Fruit fly (Drosophila melanogaster): ENCODE data around the gene fu.

fu gene

dm6 chrX:18657502-18657947, at the start of gene fu (continued):
- TF ChIP-seq esg (GFP tag; conservative IDR thresholded peaks at IDR 0.05) (no peak), CG13775 (GFP tag; optimal IDR thresholded peaks at IDR 0.05) (peak; percentile 30), CG14710 (tag; optimal IDR thresholded peaks at IDR 0.05) (peak; percentile 45), CG4820 (GFP tag; optimal IDR thresholded peaks at IDR 0.05) (peak; percentile 5), CG17385 (GFP tag; optimal IDR thresholded peaks at IDR 0.05) (peak; percentile 28), Eip74EF (GFP tag; optimal IDR thresholded peaks at IDR 0.05) (no peak), CG30020 (tag; optimal IDR thresholded peaks at IDR 0.05) (peak; percentile 0), HmgZ (tag; optimal IDR thresholded peaks at IDR 0.05) (no peak), Aef1 (GFP tag; IDR thresholded peaks at IDR 0.05) (no peak), dmrt11E (tag; optimal IDR thresholded peaks at IDR 0.05) (peak; percentile 7), Hr51 (GFP tag; optimal IDR thresholded peaks at IDR 0.05) (peak in 1 of 2 experiments; percentile 31), sug (tag; optimal IDR thresholded peaks at IDR 0.05) (peak; percentile 29), Sox100B (GFP tag; optimal IDR thresholded peaks at IDR 0.05) (no peak), sna (GFP tag; IDR thresholded peaks at IDR 0.05; ENCODE audit: partially characterized antibody) (no peak), CG17361 (GFP tag; IDR thresholded peaks at IDR 0.05) (peak; percentile 65; the same call in 2 of the 3 replicates), sens (GFP tag) (peak; percentile 60), Meics (GFP tag; optimal IDR thresholded peaks at IDR 0.05) (no peak), ap (GFP tag; IDR thresholded peaks at IDR 0.05) (no peak), CG10431 (GFP tag; optimal IDR thresholded peaks at IDR 0.05) (peak; percentile 12), CG11504 (tag; optimal IDR thresholded peaks at IDR 0.05) (peak; percentile 50), pfk (GFP tag; optimal IDR thresholded peaks at IDR 0.05) (no peak), Xrp1 (GFP tag; IDR thresholded peaks at IDR 0.05) (no peak), Dek (tag; optimal IDR thresholded peaks at IDR 0.05) (peak; percentile 14), CG1647 (GFP tag; optimal IDR thresholded peaks at IDR 0.05) (no peak), CG2678 (tag; optimal IDR thresholded peaks at IDR 0.05) (peak; percentile 61), tll (GFP tag; optimal IDR thresholded peaks at IDR 0.05) (peak in 1 of 2 experiments; percentile 39), CG43689 (GFP tag; IDR thresholded peaks at IDR 0.05) (no peak), tio (GFP tag; optimal IDR thresholded peaks at IDR 0.05) (no peak), CG9797 (GFP tag; optimal IDR thresholded peaks at IDR 0.05) (peak; percentile 60), pzg (GFP tag; optimal IDR thresholded peaks at IDR 0.05) (peak; percentile 36), CG17568 (GFP tag; optimal IDR thresholded peaks at IDR 0.05) (no peak), kay (GFP tag; optimal IDR thresholded peaks at IDR 0.05) (no peak), org-1 (GFP tag; optimal IDR thresholded peaks at IDR 0.05) (no peak), hkb (optimal IDR thresholded peaks at IDR 0.05) (no peak), hkb (GFP tag; IDR thresholded peaks at IDR 0.05) (no peak), aop (GFP tag; IDR thresholded peaks at IDR 0.05) (no peak), trem (tag; optimal IDR thresholded peaks at IDR 0.05) (peak; percentile 25), vvl (GFP tag; IDR thresholded peaks at IDR 0.05) (peak; percentile 41), Fer1 (GFP tag; optimal IDR thresholded peaks at IDR 0.05) (peak; percentile 21), grau (tag; optimal IDR thresholded peaks at IDR 0.05) (peak; percentile 45), Ssrp (tag; optimal IDR thresholded peaks at IDR 0.05) (no peak), Hr3 (GFP tag; optimal IDR thresholded peaks at IDR 0.05) (peak; percentile 2), Nf-YC (tag; optimal IDR thresholded peaks at IDR 0.05) (peak; percentile 43), p53 (GFP tag; optimal IDR thresholded peaks at IDR 0.05) (no peak), CG2116 (GFP tag; optimal IDR thresholded peaks at IDR 0.05) (peak; percentile 39), CG8388 (GFP tag; optimal IDR thresholded peaks at IDR 0.05) (peak; percentile 17), CG14860 (GFP tag; IDR thresholded peaks at IDR 0.05; ENCODE audit: partially characterized antibody) (no peak), CG10267 (tag; optimal IDR thresholded peaks at IDR 0.05) (peak; percentile 47), bsh (GFP tag; optimal IDR thresholded peaks at IDR 0.05) (peak in 1 of 2 experiments; percentile 14), insv (GFP tag; optimal IDR thresholded peaks at IDR 0.05) (no peak)
